Worm (Caenorhabditis elegans) whole organism, mixed stage, embryonic: ENCODE measurements around the gene ZK856.19.
A peak's percentile ranks its signal among the peaks of the same experiment; 100 is the strongest.

Experiments
- M03D4.4 ChIP-seq: sonication (generic microtip); optimal IDR thresholded peaks from 2 replicates; lab custom pipeline; 2017; ENCODE audit warnings: mild to moderate bottlenecking, missing genetic modification characterization, missing compliant biosample characterization
- blmp-1 ChIP-seq: fragments of 150-350 bp; optimal IDR thresholded peaks from 2 replicates; lab custom pipeline; 2014; ENCODE audit warnings: missing biosample characterization, missing genetic modification characterization
- ceh-39 ChIP-seq: fragments of 150-350 bp; optimal IDR thresholded peaks from 2 replicates; lab custom pipeline; 2014; ENCODE audit warnings: missing biosample characterization, missing genetic modification characterization
- ceh-83 ChIP-seq: fragments of 200-800 bp; sonication (Bioruptor generic); optimal IDR thresholded peaks from 2 replicates; lab custom pipeline; 2018; ENCODE audit warnings: mild to moderate bottlenecking, missing genetic modification characterization, missing compliant biosample characterization
- ces-1 ChIP-seq: fragments of 150-350 bp; optimal IDR thresholded peaks from 2 replicates; lab custom pipeline; 2014; ENCODE audit warnings: missing biosample characterization, missing genetic modification reagents, missing genetic modification characterization
- cnd-1 ChIP-seq: fragments of 200-800 bp; sonication (Bioruptor generic); optimal IDR thresholded peaks from 2 replicates; lab custom pipeline; 2018; ENCODE audit warnings: mild to moderate bottlenecking, missing genetic modification characterization, missing compliant biosample characterization
- drap-1 ChIP-seq: fragments of 200-800 bp; sonication (Bioruptor generic); optimal IDR thresholded peaks from 3 replicates; lab custom pipeline; 2018; ENCODE audit warnings: mild to moderate bottlenecking, missing genetic modification characterization, missing compliant biosample characterization
- elt-1 ChIP-seq: sonication (generic microtip); optimal IDR thresholded peaks from 2 replicates; lab custom pipeline; 2017; ENCODE audit warnings: missing genetic modification characterization, mild to moderate bottlenecking, missing compliant biosample characterization, antibody characterized with exemption, moderate library complexity, borderline replicate concordance; ENCODE audit not compliant: insufficient read depth
- elt-3 ChIP-seq: fragments of 150-350 bp; optimal IDR thresholded peaks from 2 replicates; lab custom pipeline; 2014; ENCODE audit warnings: missing biosample characterization, missing genetic modification characterization
- flh-1 ChIP-seq: fragments of 200-800 bp; sonication (Bioruptor generic); optimal IDR thresholded peaks from 2 replicates; lab custom pipeline; 2018; ENCODE audit warnings: mild to moderate bottlenecking, missing genetic modification characterization, moderate library complexity, missing compliant biosample characterization
- ham-2 ChIP-seq: fragments of 200-800 bp; sonication (Bioruptor generic); optimal IDR thresholded peaks from 2 replicates; lab custom pipeline; 2018; ENCODE audit warnings: mild to moderate bottlenecking, missing genetic modification characterization, missing compliant biosample characterization
- hlh-1 ChIP-seq: fragments of 150-350 bp; optimal IDR thresholded peaks from 2 replicates; lab custom pipeline; 2014; ENCODE audit warnings: missing biosample characterization, missing genetic modification reagents, missing genetic modification characterization
- lin-13 ChIP-seq: fragments of 150-350 bp; optimal IDR thresholded peaks from 2 replicates; lab custom pipeline; 2014; ENCODE audit warnings: missing biosample characterization, missing genetic modification characterization
- lin-32 ChIP-seq: fragments of 200-800 bp; sonication (Bioruptor generic); optimal IDR thresholded peaks from 2 replicates; lab custom pipeline; 2018; ENCODE audit warnings: mild to moderate bottlenecking, missing genetic modification characterization, missing compliant biosample characterization
- lsy-2 ChIP-seq: fragments of 150-350 bp; optimal IDR thresholded peaks from 2 replicates; lab custom pipeline; 2014; ENCODE audit warnings: missing biosample characterization, missing genetic modification characterization
- mab-5 ChIP-seq: fragments of 150-350 bp; optimal IDR thresholded peaks from 2 replicates; lab custom pipeline; 2014; ENCODE audit warnings: missing biosample characterization, missing genetic modification characterization
- mep-1 ChIP-seq: fragments of 150-350 bp; optimal IDR thresholded peaks from 2 replicates; lab custom pipeline; 2017; ENCODE audit warnings: missing biosample characterization, missing genetic modification reagents, missing genetic modification characterization, inconsistent platforms
- mls-2 ChIP-seq: sonication (generic microtip); optimal IDR thresholded peaks from 2 replicates; lab custom pipeline; 2016; ENCODE audit warnings: mild to moderate bottlenecking, missing genetic modification characterization, moderate library complexity, missing compliant biosample characterization
- nhr-2 ChIP-seq: fragments of 150-350 bp; optimal IDR thresholded peaks from 2 replicates; lab custom pipeline; 2014; ENCODE audit warnings: missing biosample characterization, missing genetic modification characterization
- nhr-237 ChIP-seq: fragments of 150-350 bp; optimal IDR thresholded peaks from 2 replicates; lab custom pipeline; 2014; ENCODE audit warnings: missing biosample characterization, missing genetic modification characterization
- nhr-28 ChIP-seq: fragments of 150-350 bp; optimal IDR thresholded peaks from 2 replicates; lab custom pipeline; 2014; ENCODE audit warnings: missing biosample characterization, missing genetic modification characterization
- nhr-76 ChIP-seq: sonication (generic microtip); optimal IDR thresholded peaks from 2 replicates; lab custom pipeline; 2017; ENCODE audit warnings: missing biosample characterization, missing genetic modification characterization
- pha-4 ChIP-seq: fragments of 150-350 bp; optimal IDR thresholded peaks from 2 replicates; lab custom pipeline; 2018; ENCODE audit warnings: missing biosample characterization, missing genetic modification reagents, missing genetic modification characterization
- snpc-4 ChIP-seq: fragments of 150-350 bp; optimal IDR thresholded peaks from 2 replicates; lab custom pipeline; 2014; ENCODE audit warnings: missing biosample characterization, missing genetic modification characterization
- sptf-1 ChIP-seq: sonication (generic microtip); optimal IDR thresholded peaks from 2 replicates; lab custom pipeline; 2017; ENCODE audit warnings: mild to moderate bottlenecking, missing genetic modification characterization, moderate library complexity, missing compliant biosample characterization
- tbx-8 ChIP-seq: fragments of 200-800 bp; sonication (Bioruptor generic); optimal IDR thresholded peaks from 2 replicates; lab custom pipeline; 2018; ENCODE audit warnings: mild to moderate bottlenecking, missing genetic modification characterization, moderate library complexity, missing compliant biosample characterization
- unc-120 ChIP-seq: sonication (generic microtip); optimal IDR thresholded peaks from 2 replicates; lab custom pipeline; 2017; ENCODE audit warnings: missing genetic modification characterization, missing compliant biosample characterization; ENCODE audit not compliant: poor library complexity, severe bottlenecking
- unc-39 ChIP-seq: fragments of 150-350 bp; optimal IDR thresholded peaks from 2 replicates; lab custom pipeline; 2014; ENCODE audit warnings: missing biosample characterization, missing genetic modification characterization
- unc-62 ChIP-seq: fragments of 150-350 bp; optimal IDR thresholded peaks from 2 replicates; lab custom pipeline; 2014; ENCODE audit warnings: missing biosample characterization, missing genetic modification reagents, missing genetic modification characterization
- zip-8 ChIP-seq: fragments of 150-350 bp; optimal IDR thresholded peaks from 2 replicates; lab custom pipeline; 2014; ENCODE audit warnings: missing biosample characterization, missing genetic modification characterization
- ztf-11 ChIP-seq: fragments of 150-350 bp; optimal IDR thresholded peaks from 2 replicates; lab custom pipeline; 2014; ENCODE audit warnings: missing biosample characterization, missing genetic modification characterization

ZK856.19 gene

DNA sequence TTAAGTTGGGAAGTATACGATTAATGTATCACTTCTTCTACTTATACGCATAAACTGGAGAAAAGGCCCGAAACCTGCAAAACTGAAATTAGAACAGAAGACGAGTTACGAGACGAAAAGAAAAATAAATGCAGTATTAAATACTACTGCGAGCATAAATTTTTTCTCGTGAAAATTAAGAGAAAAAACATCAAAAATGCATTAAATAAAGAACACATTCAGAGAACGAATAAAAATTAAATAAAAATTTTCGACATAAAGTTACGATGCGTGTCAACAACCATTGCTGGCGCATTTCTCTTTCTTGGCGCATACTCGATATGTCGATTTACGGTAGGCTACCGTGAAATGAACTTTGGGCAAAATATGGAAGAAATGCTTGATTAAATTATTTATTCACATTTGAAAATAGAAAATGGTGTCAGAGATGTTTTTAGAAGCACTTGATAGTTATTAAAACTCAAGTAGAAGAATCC lies at the start of gene ZK856.19, which contains the start of gene ZK856.11:
Gene ZK856.19 (minus strand): TSS at position 51 of the 476 bp plus-strand sequence.
Gene ZK856.11 (minus strand): TSS at position 76 of the 476 bp plus-strand sequence.
- TF ChIP-seq blmp-1 (tag; lab: Kevin White, UChicago) (no peak), cnd-1 (no peak), lsy-2 (tag; lab: Kevin White, UChicago) (peak; percentile 62), flh-1 (no peak), M03D4.4 (tag; lab: Kevin White, UChicago) (no peak), nhr-28 (tag; lab: Kevin White, UChicago) (no peak), drap-1 (no peak), unc-120 (tag; lab: Kevin White, UChicago) (peak; percentile 65), ceh-83 (GFP tag; lab: Kevin White, UChicago) (no peak), pha-4 (peak; percentile 37), nhr-237 (tag; lab: Kevin White, UChicago) (no peak), mab-5 (tag; lab: Kevin White, UChicago) (no peak)
- TF ChIP-seq, all 35 proteins: peak for 3

DNA sequence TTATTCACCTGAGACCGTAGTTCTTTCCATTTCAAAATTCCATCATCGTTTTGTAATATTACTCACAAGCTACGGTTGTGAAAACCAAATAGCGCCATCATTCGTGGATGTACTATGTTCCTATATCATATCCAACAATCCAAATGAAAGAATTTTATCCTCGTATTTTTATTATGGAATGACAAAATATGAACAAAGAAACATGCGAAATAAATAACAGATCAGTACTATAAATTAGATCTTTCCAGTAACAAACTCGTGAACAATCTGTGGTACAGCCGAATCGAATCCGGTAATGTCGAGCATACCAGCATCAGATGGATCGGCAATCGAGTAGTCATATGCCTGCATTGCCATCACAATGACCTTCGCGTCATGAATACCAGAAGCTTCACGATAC lies 48.0 kb upstream of the ZK856.19 start:
- no peak for TF ChIP-seq pha-4
- TF ChIP-seq mab-5 (tag; lab: Kevin White, UChicago), result no peak
- TF ChIP-seq ceh-39, result no peak
- TF ChIP-seq ham-2 (GFP tag; lab: Kevin White, UChicago), result no peak
- TF ChIP-seq unc-62, result no peak
- no peak for TF ChIP-seq unc-39 (tag; lab: Kevin White, UChicago)
- no peak for TF ChIP-seq elt-3
- no peak for TF ChIP-seq elt-1 (tag; lab: Kevin White, UChicago)
- TF ChIP-seq ztf-11 (tag; lab: Kevin White, UChicago), result no peak
- no peak for TF ChIP-seq hlh-1 (tag; lab: Kevin White, UChicago)
- no peak for TF ChIP-seq flh-1
- TF ChIP-seq snpc-4 (tag; lab: Kevin White, UChicago), result no peak

DNA sequence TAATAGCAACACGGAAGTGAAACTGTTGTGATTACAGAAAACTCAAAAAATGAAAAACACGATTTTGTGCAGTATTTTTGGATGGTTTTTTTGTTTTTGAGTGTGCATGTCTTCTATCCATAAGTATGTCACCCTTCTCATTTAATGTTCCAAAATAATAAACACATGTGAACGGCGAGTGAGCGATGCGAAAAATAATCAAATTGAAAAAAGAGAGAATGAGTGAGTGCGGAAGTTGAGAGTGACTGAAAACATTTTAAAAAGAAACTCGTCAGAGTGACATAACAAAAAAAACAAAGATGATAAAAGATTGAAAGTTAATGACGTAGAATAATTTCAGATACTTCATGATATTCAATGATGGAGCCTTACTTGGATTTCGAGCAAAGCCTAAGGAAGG lies 44.8 kb upstream of the ZK856.19 start:
- TF ChIP-seq ham-2 (GFP tag; lab: Kevin White, UChicago), result no peak
- no peak for TF ChIP-seq hlh-1 (tag; lab: Kevin White, UChicago)
- TF ChIP-seq cnd-1, result no peak
- TF ChIP-seq flh-1, result no peak
- TF ChIP-seq elt-3, result no peak
- TF ChIP-seq unc-62, result no peak
- no peak for TF ChIP-seq lin-13
- TF ChIP-seq pha-4, result no peak
- no peak for TF ChIP-seq ztf-11 (tag; lab: Kevin White, UChicago)
- TF ChIP-seq M03D4.4 (tag; lab: Kevin White, UChicago), result no peak
- no peak for TF ChIP-seq mab-5 (tag; lab: Kevin White, UChicago)
- no peak for TF ChIP-seq mls-2
- no peak for TF ChIP-seq sptf-1 (tag; lab: Kevin White, UChicago)
- TF ChIP-seq unc-39 (tag; lab: Kevin White, UChicago), result no peak
- no peak for TF ChIP-seq nhr-28 (tag; lab: Kevin White, UChicago)
- no peak for TF ChIP-seq lin-32
- TF ChIP-seq snpc-4 (tag; lab: Kevin White, UChicago), result no peak
- no peak for TF ChIP-seq ceh-83 (GFP tag; lab: Kevin White, UChicago)

DNA sequence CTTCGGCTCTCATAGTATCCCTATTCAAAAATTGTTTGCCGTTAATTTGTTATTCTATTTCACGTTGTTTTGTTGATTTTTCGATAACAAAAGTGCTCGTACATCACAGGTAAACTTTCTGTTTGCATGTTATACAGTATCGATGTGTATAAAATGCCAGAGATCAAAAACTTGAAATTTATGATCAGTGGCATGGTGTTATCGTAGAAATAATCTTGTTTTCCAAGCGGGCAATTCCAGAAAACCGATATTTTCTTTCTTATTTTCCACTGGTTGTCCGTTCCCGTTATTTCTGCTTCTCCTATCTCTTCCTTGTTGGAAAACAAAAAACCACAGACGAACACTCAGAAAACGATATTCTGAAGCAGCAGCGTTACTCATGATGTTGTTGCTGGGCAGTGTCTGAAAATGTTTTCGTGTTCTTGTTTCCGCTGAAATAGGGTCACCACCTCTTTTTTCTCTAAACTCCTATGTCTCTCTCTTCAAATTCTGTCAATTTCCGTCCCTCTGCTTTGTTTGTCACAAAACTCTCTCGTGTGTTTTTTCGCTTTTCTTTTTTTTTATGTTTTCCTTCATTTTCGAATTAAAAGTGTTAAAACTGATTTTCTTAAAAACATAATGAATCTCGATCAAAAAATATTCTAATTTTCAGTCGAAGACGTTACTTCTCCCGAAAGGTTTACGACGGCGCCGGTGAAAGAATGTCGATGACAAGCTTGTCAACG lies 43.7 kb upstream of the ZK856.19 start, which contains the start of gene akt-1:
Gene akt-1 (plus strand): TSS at position 651 of the 725 bp plus-strand sequence.
- no peak for TF ChIP-seq ceh-83 (GFP tag; lab: Kevin White, UChicago)
- TF ChIP-seq, all 35 proteins: peak for 0

DNA sequence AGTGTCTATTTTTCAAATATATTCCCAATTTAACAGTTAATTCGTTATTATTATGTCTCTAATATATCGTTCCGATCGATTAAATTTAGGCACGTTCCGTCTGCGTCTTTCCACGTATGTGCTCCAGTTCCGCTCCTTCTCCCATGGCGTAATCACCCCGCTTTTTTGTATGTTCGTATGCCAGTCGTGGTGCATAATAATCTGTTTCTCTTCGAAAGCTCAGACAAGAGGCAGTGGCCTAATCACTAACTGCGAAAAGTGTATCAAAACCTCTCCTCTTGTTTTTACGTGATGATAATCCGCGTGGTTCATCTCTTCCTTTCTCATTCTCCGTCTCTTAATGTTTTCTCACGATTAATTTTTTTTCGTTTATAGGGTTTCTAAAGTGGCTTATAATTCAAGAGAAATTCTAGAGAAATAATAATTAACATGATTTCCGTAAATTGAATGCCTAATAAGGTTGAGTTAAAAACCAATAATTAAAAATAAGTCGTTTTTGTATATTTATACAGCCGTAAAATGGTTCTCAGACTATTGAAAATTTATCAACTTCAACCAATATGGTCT lies 43.0 kb upstream of the ZK856.19 start:
- TF ChIP-seq mep-1 (tag; lab: Kevin White, UChicago) (no peak), nhr-28 (tag; lab: Kevin White, UChicago) (no peak), unc-120 (tag; lab: Kevin White, UChicago) (no peak), ces-1 (GFP tag; lab: Kevin White, UChicago) (no peak), lin-13 (no peak), pha-4 (no peak), nhr-2 (no peak), unc-62 (no peak), mab-5 (tag; lab: Kevin White, UChicago) (no peak), unc-39 (tag; lab: Kevin White, UChicago) (no peak), nhr-76 (tag; lab: Kevin White, UChicago) (no peak), zip-8 (tag; lab: Kevin White, UChicago) (no peak), lin-32 (no peak), mls-2 (no peak), tbx-8 (GFP tag; lab: Kevin White, UChicago) (no peak)
